Worm (Caenorhabditis elegans) whole organism, L1 larva: ENCODE measurements around the gene ftn-1.

Experiments used
- C16A3.4 ChIP-seq: fragments of 150-350 bp; optimal IDR thresholded peaks from 2 replicates; lab custom pipeline; 2014; ENCODE audit warnings: missing biosample characterization, missing genetic modification characterization
- C34B4.2 ChIP-seq: sonication (generic microtip); optimal IDR thresholded peaks from 2 replicates; lab custom pipeline; 2017; ENCODE audit warnings: mild to moderate bottlenecking, missing genetic modification characterization, missing compliant biosample characterization
- Y116A8C.19 ChIP-seq: sonication (generic microtip); optimal IDR thresholded peaks from 2 replicates; lab custom pipeline; 2016; ENCODE audit warnings: missing compliant biosample characterization, missing genetic modification characterization, borderline replicate concordance
- aha-1 ChIP-seq: fragments of 150-350 bp; optimal IDR thresholded peaks from 2 replicates; lab custom pipeline; 2014; ENCODE audit warnings: missing biosample characterization, missing genetic modification characterization
- alr-1 ChIP-seq: fragments of 200-800 bp; sonication (Bioruptor generic); optimal IDR thresholded peaks from 2 replicates; lab custom pipeline; 2018; ENCODE audit warnings: borderline replicate concordance, mild to moderate bottlenecking, missing genetic modification characterization, missing compliant biosample characterization
- aly-2 ChIP-seq: fragments of 150-350 bp; optimal IDR thresholded peaks from 2 replicates; lab custom pipeline; 2014; ENCODE audit warnings: missing biosample characterization, missing genetic modification characterization
- ama-1 ChIP-seq: fragments of 150-350 bp; optimal IDR thresholded peaks from 2 replicates; lab custom pipeline; 2014
- blmp-1 ChIP-seq: fragments of 150-350 bp; optimal IDR thresholded peaks from 2 replicates; lab custom pipeline; 2014; ENCODE audit warnings: missing biosample characterization, missing genetic modification characterization
- ceh-63 ChIP-seq: fragments of 200-800 bp; sonication (Bioruptor generic); optimal IDR thresholded peaks from 2 replicates; lab custom pipeline; 2018; ENCODE audit warnings: mild to moderate bottlenecking, missing genetic modification characterization, missing compliant biosample characterization
- ceh-88 ChIP-seq: fragments of 200-800 bp; sonication (Bioruptor generic); IDR thresholded peaks from 2 replicates; pipeline ENCODE4 v1.3.6; 2022; ENCODE audit warnings: missing genetic modification characterization, missing compliant biosample characterization
- ceh-90 ChIP-seq: sonication (generic microtip); optimal IDR thresholded peaks from 2 replicates; lab custom pipeline; 2016; ENCODE audit warnings: missing genetic modification characterization, missing compliant biosample characterization
- dsc-1 ChIP-seq: sonication (generic microtip); optimal IDR thresholded peaks from 2 replicates; lab custom pipeline; 2016; ENCODE audit warnings: mild to moderate bottlenecking, missing genetic modification characterization, missing compliant biosample characterization
- efl-3 ChIP-seq: fragments of 200-800 bp; sonication (Bioruptor generic); optimal IDR thresholded peaks from 2 replicates; lab custom pipeline; 2018; ENCODE audit warnings: mild to moderate bottlenecking, missing genetic modification characterization, missing compliant biosample characterization
- egl-13 ChIP-seq: sonication (generic microtip); optimal IDR thresholded peaks from 2 replicates; lab custom pipeline; 2016; ENCODE audit warnings: missing genotype, missing genetic modification reagents, missing genetic modification characterization, missing compliant biosample characterization
- fkh-10 ChIP-seq: sonication (generic microtip); optimal IDR thresholded peaks from 2 replicates; lab custom pipeline; 2017; ENCODE audit warnings: missing biosample characterization, missing genetic modification reagents, missing genetic modification characterization
- fkh-8 ChIP-seq: sonication (generic microtip); optimal IDR thresholded peaks from 2 replicates; lab custom pipeline; 2016; ENCODE audit warnings: mild to moderate bottlenecking, missing genetic modification characterization, missing compliant biosample characterization
- fos-1 ChIP-seq: fragments of 150-350 bp; optimal IDR thresholded peaks from 2 replicates; lab custom pipeline; 2014; ENCODE audit warnings: missing biosample characterization, missing genetic modification characterization
- grh-1 ChIP-seq: fragments of 200-800 bp; sonication (Bioruptor generic); IDR thresholded peaks from 2 replicates; pipeline ENCODE4 v1.3.6; 2022; ENCODE audit warnings: missing genetic modification reagents, missing genetic modification characterization, missing compliant biosample characterization
- hlh-4 ChIP-seq: sonication (generic microtip); optimal IDR thresholded peaks from 2 replicates; lab custom pipeline; 2016; ENCODE audit warnings: mild to moderate bottlenecking, missing genetic modification characterization, missing compliant biosample characterization
- irx-1 ChIP-seq: sonication (generic microtip); optimal IDR thresholded peaks from 2 replicates; lab custom pipeline; 2016; ENCODE audit warnings: missing genetic modification characterization, missing compliant biosample characterization
- isw-1 ChIP-seq: fragments of 200-800 bp; sonication (Bioruptor generic); IDR thresholded peaks from 2 replicates; pipeline ENCODE4 v1.3.6; 2022; ENCODE audit warnings: missing genetic modification characterization, missing compliant biosample characterization
- jun-1 ChIP-seq: fragments of 150-350 bp; optimal IDR thresholded peaks from 2 replicates; lab custom pipeline; 2014; ENCODE audit warnings: missing biosample characterization, missing genetic modification reagents, missing genetic modification characterization
- lin-13 ChIP-seq: fragments of 150-350 bp; optimal IDR thresholded peaks from 2 replicates; lab custom pipeline; 2014; ENCODE audit warnings: missing biosample characterization, missing genetic modification reagents, missing genetic modification characterization
- lin-14 ChIP-seq: fragments of 200-800 bp; sonication (Bioruptor generic); optimal IDR thresholded peaks from 2 replicates; lab custom pipeline; 2018; ENCODE audit warnings: mild to moderate bottlenecking, missing genetic modification characterization, moderate library complexity, missing compliant biosample characterization
- lin-39 ChIP-seq: fragments of 150-350 bp; optimal IDR thresholded peaks from 2 replicates; lab custom pipeline; 2014; ENCODE audit warnings: missing biosample characterization, missing genetic modification reagents, missing genetic modification characterization
- lir-3 ChIP-seq: sonication (generic microtip); optimal IDR thresholded peaks from 2 replicates; lab custom pipeline; 2016; ENCODE audit warnings: mild to moderate bottlenecking, missing genetic modification characterization, moderate library complexity, missing compliant biosample characterization; ENCODE audit not compliant: poor library complexity
- mep-1 ChIP-seq: fragments of 150-350 bp; optimal IDR thresholded peaks from 2 replicates; lab custom pipeline; 2014; ENCODE audit warnings: missing biosample characterization, missing genetic modification characterization
- nhr-12 ChIP-seq: sonication (generic microtip); optimal IDR thresholded peaks from 2 replicates; lab custom pipeline; 2017; ENCODE audit warnings: missing biosample characterization, missing genetic modification characterization
- nhr-19 ChIP-seq: fragments of 200-800 bp; sonication (Bioruptor generic); conservative IDR thresholded peaks from 2 replicates; pipeline ENCODE4 v1.3.6; 2022; ENCODE audit warnings: missing genetic modification characterization, missing compliant biosample characterization
- nhr-20 ChIP-seq: sonication (generic microtip); optimal IDR thresholded peaks from 2 replicates; lab custom pipeline; 2016; ENCODE audit warnings: mild to moderate bottlenecking, missing genetic modification characterization, missing compliant biosample characterization
- nhr-47 ChIP-seq: sonication (generic microtip); optimal IDR thresholded peaks from 2 replicates; lab custom pipeline; 2016; ENCODE audit warnings: mild to moderate bottlenecking, missing genetic modification characterization, moderate library complexity, missing compliant biosample characterization
- nhr-71 ChIP-seq: sonication (generic microtip); optimal IDR thresholded peaks from 2 replicates; lab custom pipeline; 2016; ENCODE audit warnings: mild to moderate bottlenecking, missing genetic modification characterization, moderate library complexity, missing compliant biosample characterization
- nhr-76 ChIP-seq: sonication (generic microtip); optimal IDR thresholded peaks from 2 replicates; lab custom pipeline; 2017; ENCODE audit warnings: missing biosample characterization, missing genetic modification characterization
- nhr-77 ChIP-seq: fragments of 150-350 bp; optimal IDR thresholded peaks from 2 replicates; lab custom pipeline; 2014; ENCODE audit warnings: missing biosample characterization, missing genetic modification characterization
- nhr-84 ChIP-seq: sonication (generic microtip); optimal IDR thresholded peaks from 2 replicates; lab custom pipeline; 2017; ENCODE audit warnings: missing biosample characterization, missing genetic modification characterization
- nhr-85 ChIP-seq: sonication (generic microtip); peaks from one replicate; lab custom pipeline; 2016; ENCODE audit warnings: missing genetic modification characterization, inconsistent platforms, missing compliant biosample characterization
- nhr-90 ChIP-seq: sonication (generic microtip); optimal IDR thresholded peaks from 2 replicates; lab custom pipeline; 2016; ENCODE audit warnings: mild to moderate bottlenecking, missing genetic modification characterization, missing compliant biosample characterization; ENCODE audit not compliant: poor library complexity
- pag-3 ChIP-seq: sonication (generic microtip); optimal IDR thresholded peaks from 2 replicates; lab custom pipeline; 2017; ENCODE audit warnings: missing genetic modification characterization, mild to moderate bottlenecking, missing compliant biosample characterization, antibody characterized with exemption, borderline replicate concordance; ENCODE audit not compliant: insufficient read depth
- pqm-1 ChIP-seq: sonication (generic microtip); optimal IDR thresholded peaks from 3 replicates; lab custom pipeline; 2017; ENCODE audit warnings: missing biosample characterization, missing genetic modification characterization
- snu-23 ChIP-seq: sonication (generic microtip); optimal IDR thresholded peaks from 2 replicates; lab custom pipeline; 2016; ENCODE audit warnings: missing genetic modification characterization, missing compliant biosample characterization
- sox-4 ChIP-seq: sonication (generic microtip); optimal IDR thresholded peaks from 2 replicates; lab custom pipeline; 2016; ENCODE audit warnings: missing genetic modification characterization, missing compliant biosample characterization
- sptf-1 ChIP-seq: fragments of 150-350 bp; optimal IDR thresholded peaks from 2 replicates; lab custom pipeline; 2014; ENCODE audit warnings: missing biosample characterization, missing genetic modification characterization
- swsn-7 ChIP-seq: sonication (generic microtip); optimal IDR thresholded peaks from 2 replicates; lab custom pipeline; 2016; ENCODE audit warnings: missing genetic modification characterization, missing compliant biosample characterization
- unc-130 ChIP-seq: fragments of 150-350 bp; optimal IDR thresholded peaks from 2 replicates; lab custom pipeline; 2017; ENCODE audit warnings: missing biosample characterization, missing genetic modification characterization, inconsistent platforms
- unc-30 ChIP-seq: sonication (generic microtip); optimal IDR thresholded peaks from 2 replicates; lab custom pipeline; 2017; ENCODE audit warnings: missing biosample characterization, missing genetic modification characterization
- unc-62 ChIP-seq: fragments of 150-350 bp; optimal IDR thresholded peaks from 2 replicates; lab custom pipeline; 2014; ENCODE audit warnings: missing biosample characterization, missing genetic modification reagents, missing genetic modification characterization
- unc-86 ChIP-seq: sonication (generic microtip); optimal IDR thresholded peaks from 2 replicates; lab custom pipeline; 2016; ENCODE audit warnings: missing genetic modification characterization, missing compliant biosample characterization
- unc-98 ChIP-seq: fragments of 200-800 bp; sonication (Bioruptor generic); IDR thresholded peaks from 2 replicates; pipeline ENCODE4 v1.3.6; 2022; ENCODE audit warnings: missing genetic modification characterization, missing compliant biosample characterization
- vab-15 ChIP-seq: sonication (generic microtip); optimal IDR thresholded peaks from 2 replicates; lab custom pipeline; 2017; ENCODE audit warnings: missing genotype, mild to moderate bottlenecking, missing genetic modification characterization, missing compliant biosample characterization
- zip-4 ChIP-seq: fragments of 200-800 bp; sonication (Bioruptor generic); optimal IDR thresholded peaks from 2 replicates; lab custom pipeline; 2018; ENCODE audit warnings: mild to moderate bottlenecking, missing genetic modification characterization, moderate library complexity, missing compliant biosample characterization
- ztf-11 ChIP-seq, 2 experiments: sonication (generic microtip); optimal IDR thresholded peaks; 2 replicates each; lab custom pipeline; 2016 to 2017; ENCODE audit warnings: missing genetic modification characterization in 2 of 2, missing biosample characterization in 1 of 2, missing compliant biosample characterization in 1 of 2
- ztf-4 ChIP-seq: fragments of 150-350 bp; optimal IDR thresholded peaks from 2 replicates; lab custom pipeline; 2014; ENCODE audit warnings: missing biosample characterization, missing genetic modification characterization

The ftn-1 gene

ce11 chrV:7575563-7575962, 28.2 kb upstream of the ftn-1 start, which contains the start of the genes snu-66 and ints-9 (continued):
- TF ChIP-seq sptf-1 (tag; lab: Kevin White, UChicago), result no peak
- no peak for TF ChIP-seq ceh-63 (GFP tag; lab: Kevin White, UChicago)
- peak; percentile 84 for TF ChIP-seq nhr-71 (tag; lab: Kevin White, UChicago)
- TF ChIP-seq lin-14 (GFP tag; lab: Kevin White, UChicago), result peak; percentile 66
- peak; percentile 10 for TF ChIP-seq nhr-77
- TF ChIP-seq fkh-8 (tag; lab: Kevin White, UChicago), result peak; percentile 33
- TF ChIP-seq aly-2 (tag; lab: Kevin White, UChicago), result no peak
- TF ChIP-seq unc-98 (GFP tag; lab: Robert Waterston, UW), result no peak
- peak; percentile 80 for TF ChIP-seq swsn-7 (tag; lab: Kevin White, UChicago)
- TF ChIP-seq jun-1, result peak; percentile 30
- TF ChIP-seq nhr-84 (tag; lab: Kevin White, UChicago), result no peak
- TF ChIP-seq mep-1 (tag; lab: Kevin White, UChicago), result peak; percentile 87
- TF ChIP-seq snu-23 (GFP tag; lab: Kevin White, UChicago), result peak; percentile 84
- TF ChIP-seq unc-30 (tag; lab: Kevin White, UChicago), result no peak
- peak; percentile 48 for TF ChIP-seq lin-39 (tag; lab: Kevin White, UChicago)
- TF ChIP-seq unc-62 (GFP tag; lab: Kevin White, UChicago), result no peak
- no peak for TF ChIP-seq efl-3
- TF ChIP-seq fos-1, result peak; percentile 34
- TF ChIP-seq ceh-90, result no peak
- no peak for TF ChIP-seq sox-4 (tag; lab: Kevin White, UChicago)
- no peak for TF ChIP-seq C34B4.2
- no peak for TF ChIP-seq fkh-10 (GFP tag; lab: Kevin White, UChicago)
- no peak for TF ChIP-seq vab-15
- no peak for TF ChIP-seq nhr-12
- no peak for TF ChIP-seq hlh-4 (tag; lab: Kevin White, UChicago)
- no peak for TF ChIP-seq egl-13 (tag; lab: Kevin White, UChicago)
- peak; percentile 76 for TF ChIP-seq nhr-90 (tag; lab: Kevin White, UChicago)
- TF ChIP-seq irx-1 (tag; lab: Kevin White, UChicago), result peak; percentile 46
- TF ChIP-seq Y116A8C.19, result no peak
- peak; percentile 70 for TF ChIP-seq nhr-19 (GFP tag; lab: Robert Waterston, UW)
- no peak for TF ChIP-seq aha-1 (tag; lab: Kevin White, UChicago)
- TF ChIP-seq lin-13 (GFP tag; lab: Kevin White, UChicago), result peak; percentile 57
- no peak for TF ChIP-seq ztf-4 (tag; lab: Kevin White, UChicago)
- peak in 1 of 2 experiments; percentile 33 for TF ChIP-seq ztf-11 (tag; optimal IDR thresholded peaks at IDR 0.05; lab: Kevin White, UChicago)
- TF ChIP-seq unc-130 (tag; lab: Kevin White, UChicago), result peak; percentile 71
- TF ChIP-seq zip-4 (GFP tag; lab: Kevin White, UChicago), result no peak
- no peak for TF ChIP-seq pag-3 (tag; lab: Kevin White, UChicago)
- no peak for TF ChIP-seq alr-1 (tag; lab: Kevin White, UChicago)
- no peak for TF ChIP-seq pqm-1 (tag; lab: Kevin White, UChicago)
- peak; percentile 68 for TF ChIP-seq dsc-1 (tag; lab: Kevin White, UChicago)
- TF ChIP-seq isw-1 (GFP tag; lab: Robert Waterston, UW), result peak; percentile 53
- TF ChIP-seq unc-86, result peak; percentile 53
- TF ChIP-seq ceh-88 (GFP tag; lab: Robert Waterston, UW), result no peak
- TF ChIP-seq nhr-76 (tag; lab: Kevin White, UChicago), result no peak
- peak; percentile 81 for TF ChIP-seq nhr-85 (tag; lab: Kevin White, UChicago)
- peak; percentile 29 for TF ChIP-seq ama-1 (lab: Kevin White, UChicago)
- peak; percentile 66 for TF ChIP-seq blmp-1 (tag; lab: Kevin White, UChicago)
- peak; percentile 64 for TF ChIP-seq grh-1 (GFP tag; lab: Robert Waterston, UW)
- TF ChIP-seq nhr-20, result peak; percentile 77
- peak; percentile 81 for TF ChIP-seq nhr-47 (tag; lab: Kevin White, UChicago)
- TF ChIP-seq lir-3 (tag; lab: Kevin White, UChicago), result peak; percentile 18
- peak; percentile 74 for TF ChIP-seq C16A3.4 (tag; lab: Kevin White, UChicago)
